Fruit fly (Drosophila melanogaster): ENCODE data around the gene CG17982.

Gene CG17982

DNA sequence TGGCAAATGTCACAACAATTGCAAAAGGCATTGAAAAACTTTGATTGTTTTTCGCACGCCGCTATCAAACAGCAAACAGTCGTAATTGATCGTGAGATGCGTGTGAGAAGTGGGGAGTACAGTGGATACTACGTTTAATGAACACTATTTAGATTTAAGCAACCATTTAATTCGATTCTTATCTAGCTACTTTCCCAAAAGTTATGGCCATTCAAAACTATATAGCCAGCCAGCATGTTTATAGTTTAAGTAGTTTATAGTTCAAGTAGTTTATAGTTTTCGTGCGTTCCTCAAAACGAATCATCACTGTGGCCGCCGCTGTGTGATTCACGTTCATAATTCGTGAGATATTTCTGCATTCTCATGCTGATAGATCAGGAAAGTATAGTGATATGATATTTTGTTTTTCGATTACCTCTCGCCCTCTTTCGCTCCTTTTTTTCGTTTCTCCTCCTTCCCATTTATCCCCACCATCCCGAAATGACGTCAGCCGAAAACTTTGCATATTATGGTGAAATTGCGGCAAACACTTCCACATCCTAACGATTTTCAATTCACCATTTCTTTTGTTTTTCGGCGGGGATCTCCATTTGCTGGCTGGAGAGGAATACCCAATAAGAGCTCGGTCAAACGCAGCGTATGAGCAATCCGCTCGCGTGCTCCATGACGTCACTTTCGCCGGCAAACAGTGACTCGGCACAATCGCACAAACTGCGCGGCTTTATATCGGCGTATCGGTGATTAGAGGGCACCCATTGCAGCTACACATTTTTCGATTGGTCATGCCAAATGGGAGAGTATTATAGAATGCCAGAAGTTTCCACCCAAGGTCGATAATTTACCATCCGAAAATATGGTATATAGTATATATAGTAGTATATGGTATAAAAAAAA lies 30.0 kb downstream of the CG17982 start (continued):
- TF ChIP-seq acj6 (GFP tag; optimal IDR thresholded peaks at IDR 0.05) = peak; percentile 15
- TF ChIP-seq Smox (GFP tag; optimal IDR thresholded peaks at IDR 0.05) = no peak
- no peak for TF ChIP-seq net (GFP tag; optimal IDR thresholded peaks at IDR 0.05)
- peak; percentile 31 for TF ChIP-seq fkh (GFP tag; optimal IDR thresholded peaks at IDR 0.05)
- TF ChIP-seq CG11762 (GFP tag; optimal IDR thresholded peaks at IDR 0.05; ENCODE audit: insufficient read depth) = no peak
- TF ChIP-seq esn (GFP tag; optimal IDR thresholded peaks at IDR 0.05) = peak; percentile 15
- TF ChIP-seq Gug (GFP tag; IDR thresholded peaks at IDR 0.05) = no peak
- no peak for TF ChIP-seq Eip93F (GFP tag; optimal IDR thresholded peaks at IDR 0.05)
- peak; percentile 28; the same call in 1 of the 3 replicates for TF ChIP-seq eg (GFP tag; IDR thresholded peaks at IDR 0.05)
- TF ChIP-seq CG7368 (GFP tag; optimal IDR thresholded peaks at IDR 0.05) = no peak
- TF ChIP-seq dac (GFP tag; optimal IDR thresholded peaks at IDR 0.05) = no peak
- TF ChIP-seq CG31627 (GFP tag; optimal IDR thresholded peaks at IDR 0.05) = peak; percentile 3
- TF ChIP-seq Met (GFP tag; optimal IDR thresholded peaks at IDR 0.05) = peak; percentile 3
- TF ChIP-seq CG11294 (GFP tag; IDR thresholded peaks at IDR 0.05) = peak; percentile 50; the same call in 1 of the 2 replicates
- TF ChIP-seq CG3032 (tag; optimal IDR thresholded peaks at IDR 0.05) = no peak
- no peak for TF ChIP-seq salr (GFP tag; optimal IDR thresholded peaks at IDR 0.05)
- TF ChIP-seq spab (GFP tag; optimal IDR thresholded peaks at IDR 0.05) = no peak
- peak; percentile 17 for TF ChIP-seq CG10631 (GFP tag; optimal IDR thresholded peaks at IDR 0.05)
- 0 out of 2 replicates have a peak, but pooled peaks have one; percentile 16 for TF ChIP-seq CG15336 (GFP tag; IDR thresholded peaks at IDR 0.05)
- no peak for TF ChIP-seq Ets21C (GFP tag; optimal IDR thresholded peaks at IDR 0.05)
- peak; percentile 25 for TF ChIP-seq Hr39 (GFP tag; optimal IDR thresholded peaks at IDR 0.05)
- TF ChIP-seq cyc (GFP tag; optimal IDR thresholded peaks at IDR 0.05) = peak; percentile 13
- TF ChIP-seq fd85E (GFP tag; optimal IDR thresholded peaks at IDR 0.05) = no peak
- no peak for TF ChIP-seq Sox14 (GFP tag; optimal IDR thresholded peaks at IDR 0.05)
- TF ChIP-seq Sox102F (GFP tag; optimal IDR thresholded peaks at IDR 0.05) = no peak
- TF ChIP-seq Eip75B (GFP tag; optimal IDR thresholded peaks at IDR 0.05) = no peak
- no peak for TF ChIP-seq CG9139 (GFP tag; optimal IDR thresholded peaks at IDR 0.05)
- TF ChIP-seq CG8119 (GFP tag; IDR thresholded peaks at IDR 0.05) = no peak
- no peak for TF ChIP-seq Sox15 (GFP tag; optimal IDR thresholded peaks at IDR 0.05)
- TF ChIP-seq CG6808 (GFP tag; optimal IDR thresholded peaks at IDR 0.05) = no peak
- 0 out of 3 replicates have a peak, but pooled peaks have one; percentile 17 for TF ChIP-seq CG6163 (GFP tag; IDR thresholded peaks at IDR 0.05)
- TF ChIP-seq achi (GFP tag; optimal IDR thresholded peaks at IDR 0.05) = peak; percentile 5
- no peak for TF ChIP-seq CG10669 (GFP tag; optimal IDR thresholded peaks at IDR 0.05)
- no peak for TF ChIP-seq Blimp-1 (GFP tag; optimal IDR thresholded peaks at IDR 0.05)
- TF ChIP-seq OdsH (GFP tag; optimal IDR thresholded peaks at IDR 0.05) = no peak
- TF ChIP-seq CG16779 (tag; optimal IDR thresholded peaks at IDR 0.05) = no peak
- no peak for TF ChIP-seq CG6854 (GFP tag; optimal IDR thresholded peaks at IDR 0.05)

- TF ChIP-seq CG6854 (GFP tag; optimal IDR thresholded peaks at IDR 0.05) (no peak), Hr38 (GFP tag; optimal IDR thresholded peaks at IDR 0.05) (no peak), eg (GFP tag; IDR thresholded peaks at IDR 0.05) (no peak), Smox (GFP tag; optimal IDR thresholded peaks at IDR 0.05) (no peak), dac (GFP tag; optimal IDR thresholded peaks at IDR 0.05) (no peak), CG34406 (GFP tag; optimal IDR thresholded peaks at IDR 0.05) (no peak), Hr4 (GFP tag; optimal IDR thresholded peaks at IDR 0.05) (no peak), fkh (GFP tag; optimal IDR thresholded peaks at IDR 0.05) (no peak), svp (GFP tag) (peak; percentile 51), Sox14 (GFP tag; optimal IDR thresholded peaks at IDR 0.05) (no peak), Eip78C (GFP tag) (peak; percentile 59), CG11294 (GFP tag; IDR thresholded peaks at IDR 0.05) (no peak), ss (GFP tag; optimal IDR thresholded peaks at IDR 0.05) (no peak), CG9139 (GFP tag; optimal IDR thresholded peaks at IDR 0.05) (no peak), lz (GFP tag; optimal IDR thresholded peaks at IDR 0.05) (peak; percentile 10), CG3032 (tag; optimal IDR thresholded peaks at IDR 0.05) (no peak), OdsH (GFP tag; optimal IDR thresholded peaks at IDR 0.05) (no peak), CG1621 (tag; optimal IDR thresholded peaks at IDR 0.05) (no peak), Ets96B (tag; optimal IDR thresholded peaks at IDR 0.05) (no peak), CG32006 (GFP tag; optimal IDR thresholded peaks at IDR 0.05) (no peak), Met (GFP tag; optimal IDR thresholded peaks at IDR 0.05) (peak; percentile 2), CG4318 (GFP tag; optimal IDR thresholded peaks at IDR 0.05) (no peak), CG10669 (GFP tag; optimal IDR thresholded peaks at IDR 0.05) (no peak), Gug (GFP tag; IDR thresholded peaks at IDR 0.05) (no peak), esn (GFP tag; optimal IDR thresholded peaks at IDR 0.05) (peak; percentile 8), CG16779 (tag; optimal IDR thresholded peaks at IDR 0.05) (no peak)
Observed at dm6 chrX:8112715-8113114, 30.9 kb downstream of the CG17982 start.

All from whole organism, prepupa.